Fruit fly (Drosophila melanogaster): ENCODE data around the gene GCS1.

DNA sequence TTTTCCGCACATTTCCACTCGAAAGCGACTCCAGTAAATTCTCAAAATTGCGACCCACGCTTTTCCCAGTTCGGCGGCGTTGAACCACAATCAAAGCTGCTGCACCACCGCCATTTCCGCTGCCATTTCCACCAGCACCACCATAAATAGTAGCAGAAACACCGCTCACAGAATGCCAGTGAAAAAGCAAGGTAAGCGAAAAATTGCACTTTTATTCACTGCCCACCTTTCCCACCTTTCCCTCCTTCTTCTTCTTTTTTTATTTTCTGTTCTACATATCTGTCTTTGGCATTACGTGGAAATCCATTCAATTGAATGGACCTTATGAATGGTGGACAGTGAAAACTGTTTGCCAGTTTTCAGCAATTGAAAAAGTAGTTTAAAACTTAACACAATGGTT lies 26.5 kb upstream of the GCS1 start:
- TF ChIP-seq CG8478 (optimal IDR thresholded peaks at IDR 0.05) (no peak), usp (GFP tag; optimal IDR thresholded peaks at IDR 0.05) (no peak), pan (optimal IDR thresholded peaks at IDR 0.05) (no peak), EcR (GFP tag; optimal IDR thresholded peaks at IDR 0.05) (no peak)

Measured in whole organism.